Worm (Caenorhabditis elegans) whole organism, L3 larva: Measurements from ENCODE around the gene abu-11.

Experiments
- R02D3.7 ChIP-seq: fragments of 150-350 bp; optimal IDR thresholded peaks from 2 replicates; lab custom pipeline; 2014; ENCODE audit warnings: missing biosample characterization, missing genetic modification characterization
- aly-2 ChIP-seq: fragments of 150-350 bp; optimal IDR thresholded peaks from 2 replicates; lab custom pipeline; 2014; ENCODE audit warnings: missing biosample characterization, missing genetic modification characterization
- ama-1 ChIP-seq: fragments of 150-350 bp; optimal IDR thresholded peaks from 2 replicates; lab custom pipeline; 2018
- ceh-28 ChIP-seq: fragments of 150-350 bp; optimal IDR thresholded peaks from 2 replicates; lab custom pipeline; 2014; ENCODE audit warnings: missing biosample characterization, missing genetic modification reagents, missing genetic modification characterization
- ceh-82 ChIP-seq: fragments of 150-350 bp; optimal IDR thresholded peaks from 2 replicates; lab custom pipeline; 2014; ENCODE audit warnings: missing biosample characterization, missing genetic modification characterization
- ceh-9 ChIP-seq: sonication (generic microtip); optimal IDR thresholded peaks from 2 replicates; lab custom pipeline; 2018; ENCODE audit warnings: missing biosample characterization, missing genetic modification characterization
- daf-12 ChIP-seq: fragments of 150-350 bp; optimal IDR thresholded peaks from 2 replicates; lab custom pipeline; 2014; ENCODE audit warnings: missing biosample characterization, missing genetic modification reagents, missing genetic modification characterization
- egl-5 ChIP-seq: fragments of 150-350 bp; optimal IDR thresholded peaks from 2 replicates; lab custom pipeline; 2017; ENCODE audit warnings: missing biosample characterization, missing genetic modification reagents, missing genetic modification characterization, inconsistent platforms
- elt-2 ChIP-seq: sonication (generic microtip); optimal IDR thresholded peaks from 2 replicates; lab custom pipeline; 2016; ENCODE audit warnings: missing genetic modification reagents, mild to moderate bottlenecking, missing genetic modification characterization, missing compliant biosample characterization
- fkh-2 ChIP-seq: fragments of 150-350 bp; optimal IDR thresholded peaks from 2 replicates; lab custom pipeline; 2014; ENCODE audit warnings: missing biosample characterization, missing genetic modification reagents, missing genetic modification characterization
- jun-1 ChIP-seq: fragments of 150-350 bp; optimal IDR thresholded peaks from 2 replicates; lab custom pipeline; 2014; ENCODE audit warnings: missing biosample characterization, missing genetic modification reagents, missing genetic modification characterization
- mdl-1 ChIP-seq: fragments of 150-350 bp; optimal IDR thresholded peaks from 2 replicates; lab custom pipeline; 2014; ENCODE audit warnings: missing biosample characterization, missing genetic modification characterization
- mml-1 ChIP-seq: fragments of 150-350 bp; sonication (generic microtip); optimal IDR thresholded peaks from 3 replicates; lab custom pipeline; 2014; ENCODE audit warnings: missing biosample characterization, missing genetic modification characterization
- nhr-23 ChIP-seq: fragments of 150-350 bp; optimal IDR thresholded peaks from 2 replicates; lab custom pipeline; 2014; ENCODE audit warnings: missing biosample characterization, missing genetic modification reagents, missing genetic modification characterization
- nhr-25 ChIP-seq: sonication (generic microtip); optimal IDR thresholded peaks from 2 replicates; lab custom pipeline; 2017; ENCODE audit warnings: missing biosample characterization, missing genetic modification characterization
- nhr-67 ChIP-seq: fragments of 150-350 bp; optimal IDR thresholded peaks from 2 replicates; lab custom pipeline; 2014; ENCODE audit warnings: missing biosample characterization, missing genetic modification characterization
- nhr-76 ChIP-seq: fragments of 150-350 bp; sonication (generic microtip); optimal IDR thresholded peaks from 5 replicates; lab custom pipeline; 2014; ENCODE audit warnings: missing biosample characterization, missing genetic modification characterization
- pha-4 ChIP-seq: fragments of 150-350 bp; optimal IDR thresholded peaks from 2 replicates; lab custom pipeline; 2014; ENCODE audit warnings: missing biosample characterization, missing genetic modification reagents, missing genetic modification characterization
- pqm-1 ChIP-seq: fragments of 150-350 bp; optimal IDR thresholded peaks from 2 replicates; lab custom pipeline; 2017; ENCODE audit warnings: missing biosample characterization, missing genetic modification characterization, inconsistent platforms
- skn-1 ChIP-seq: fragments of 150-350 bp; optimal IDR thresholded peaks from 2 replicates; lab custom pipeline; 2014; ENCODE audit warnings: missing biosample characterization, missing genetic modification characterization
- tbx-2 ChIP-seq: sonication (generic microtip); optimal IDR thresholded peaks from 2 replicates; lab custom pipeline; 2016; ENCODE audit warnings: mild to moderate bottlenecking, missing genetic modification characterization, missing compliant biosample characterization
- unc-39 ChIP-seq: sonication (generic microtip); optimal IDR thresholded peaks from 4 replicates; lab custom pipeline; 2017; ENCODE audit warnings: missing biosample characterization, missing genetic modification characterization
- ztf-4 ChIP-seq: fragments of 150-350 bp; optimal IDR thresholded peaks from 2 replicates; lab custom pipeline; 2014; ENCODE audit warnings: missing biosample characterization, missing genetic modification characterization

abu-11 gene

ce11 chrII:155904-156303 is 38.5 kb downstream of the abu-11 start, which contains the start of gene mrpl-28 (continued):
- no peak for TF ChIP-seq daf-12
- TF ChIP-seq nhr-23 (tag; lab: Kevin White, UChicago): peak; percentile 95
- no peak for TF ChIP-seq mml-1 (tag; lab: Kevin White, UChicago)
- TF ChIP-seq pha-4: peak; percentile 99
- peak; percentile 89 for TF ChIP-seq nhr-25
- peak; percentile 38 for TF ChIP-seq pqm-1 (tag; lab: Kevin White, UChicago)
- peak; percentile 85 for TF ChIP-seq egl-5 (tag; lab: Kevin White, UChicago)
- no peak for TF ChIP-seq mdl-1
- peak; percentile 77 for TF ChIP-seq tbx-2 (tag; lab: Kevin White, UChicago)

- no peak for TF ChIP-seq nhr-67 (tag; lab: Kevin White, UChicago)
- TF ChIP-seq ceh-28: no peak
- TF ChIP-seq jun-1 (tag; lab: Kevin White, UChicago): no peak
- no peak for TF ChIP-seq fkh-2 (tag; lab: Kevin White, UChicago)
- no peak for TF ChIP-seq aly-2 (tag; lab: Kevin White, UChicago)
- no peak for TF ChIP-seq daf-12
- TF ChIP-seq ztf-4 (tag; lab: Kevin White, UChicago): no peak
- TF ChIP-seq nhr-76 (tag; lab: Kevin White, UChicago): no peak
- no peak for TF ChIP-seq ama-1 (lab: Kevin White, UChicago)
- TF ChIP-seq unc-39: no peak
Measured at ce11 chrII:152283-152682, 42.1 kb downstream of the abu-11 start, which contains the start of gene T25D3.3. Gene T25D3.3 (plus strand): TSS chrII:152583.

- no peak for TF ChIP-seq skn-1 (tag; lab: Kevin White, UChicago)
- TF ChIP-seq pqm-1 (tag; lab: Kevin White, UChicago): no peak
- no peak for TF ChIP-seq nhr-76 (tag; lab: Kevin White, UChicago)
- no peak for TF ChIP-seq fkh-2 (tag; lab: Kevin White, UChicago)
Measured at ce11 chrII:151495-151894, 42.9 kb downstream of the abu-11 start.

- TF ChIP-seq ceh-9 (tag; lab: Kevin White, UChicago) (no peak), ceh-82 (no peak), R02D3.7 (tag; lab: Kevin White, UChicago) (no peak), elt-2 (tag; lab: Kevin White, UChicago) (peak; percentile 17)
- TF ChIP-seq, all 47 proteins: peak for 1
Measured at ce11 chrII:146933-147332, 47.4 kb downstream of the abu-11 start, which contains the start of gene T25D3.4. Gene T25D3.4 (plus strand): TSS chrII:147233.
